Fruit fly (Drosophila melanogaster): ENCODE results near the gene comt.
A peak's percentile ranks its signal among the peaks of the same experiment; 100 is the strongest.

The comt gene

dm6 chrX:13284548-13284974 is 25.7 kb downstream of the comt start (continued):
- TF ChIP-seq gem (tag; optimal IDR thresholded peaks at IDR 0.05) = peak; percentile 8
- TF ChIP-seq jigr1 (GFP tag; IDR thresholded peaks at IDR 0.05) = no peak
- TF ChIP-seq Trl (optimal IDR thresholded peaks at IDR 0.05) = peak; percentile 65 to 86
- TF ChIP-seq Trl (GFP tag; optimal IDR thresholded peaks at IDR 0.05) = no peak
- no peak for TF ChIP-seq CG8290 (GFP tag; optimal IDR thresholded peaks at IDR 0.05)
- TF ChIP-seq CG8290 (tag; optimal IDR thresholded peaks at IDR 0.05) = peak in 1 of 2 experiments; percentile 10
- peak; percentile 34 for TF ChIP-seq mirr (GFP tag; optimal IDR thresholded peaks at IDR 0.05)
- TF ChIP-seq MESR4 (GFP tag; optimal IDR thresholded peaks at IDR 0.05) = no peak
- TF ChIP-seq pros (GFP tag; optimal IDR thresholded peaks at IDR 0.05) = peak; percentile 26
- TF ChIP-seq sens (GFP tag) = peak; percentile 68
- TF ChIP-seq CG4360 (GFP tag; IDR thresholded peaks at IDR 0.05) = peak; percentile 75; the same call in 1 of the 2 replicates
- TF ChIP-seq CG6813 (GFP tag; optimal IDR thresholded peaks at IDR 0.05) = peak; percentile 19
- peak; percentile 47 for TF ChIP-seq scrt (GFP tag; optimal IDR thresholded peaks at IDR 0.05)
- TF ChIP-seq CG15601 (tag; optimal IDR thresholded peaks at IDR 0.05) = no peak
- TF ChIP-seq Hmr (GFP tag; optimal IDR thresholded peaks at IDR 0.05) = peak; percentile 14
- TF ChIP-seq Atf-2 (GFP tag; optimal IDR thresholded peaks at IDR 0.05) = no peak
- TF ChIP-seq sima (GFP tag; optimal IDR thresholded peaks at IDR 0.05) = no peak
- TF ChIP-seq dati (GFP tag; IDR thresholded peaks at IDR 0.05) = no peak
- TF ChIP-seq Elba2 (GFP tag; optimal IDR thresholded peaks at IDR 0.05) = peak; percentile 66
- TF ChIP-seq grau (tag; optimal IDR thresholded peaks at IDR 0.05) = no peak
- no peak for TF ChIP-seq CG12071 (GFP tag; optimal IDR thresholded peaks at IDR 0.05)
- TF ChIP-seq CG7745 (tag; optimal IDR thresholded peaks at IDR 0.05) = no peak
- no peak for TF ChIP-seq CG15011 (GFP tag; optimal IDR thresholded peaks at IDR 0.05)
- peak; percentile 86 for TF ChIP-seq crol (GFP tag; IDR thresholded peaks at IDR 0.05)
- no peak for TF ChIP-seq CG16813 (GFP tag; IDR thresholded peaks at IDR 0.05; ENCODE audit: partially characterized antibody)
- TF ChIP-seq CG31365 (tag; optimal IDR thresholded peaks at IDR 0.05) = peak; percentile 51
- no peak; the same call in 2 of the 3 replicates for TF ChIP-seq CG34224 (GFP tag; IDR thresholded peaks at IDR 0.05; ENCODE audit: partially characterized antibody)
- no peak for TF ChIP-seq wor (GFP tag; IDR thresholded peaks at IDR 0.05)
- TF ChIP-seq p53 (GFP tag; optimal IDR thresholded peaks at IDR 0.05) = peak; percentile 47
- peak; percentile 90 to 98 for TF ChIP-seq insv (GFP tag; optimal IDR thresholded peaks at IDR 0.05)
- TF ChIP-seq bbx (GFP tag; IDR thresholded peaks at IDR 0.05; ENCODE audit: partially characterized antibody) = no peak

dm6 chrX:13285001-13285748 is 26.4 kb downstream of the comt start, which contains the start of the genes HDAC4 and CG15743:
HDAC4 (minus strand) TSS chrX:13285632.
CG15743 (plus strand) TSS chrX:13285707.
- TF ChIP-seq CG16863 (GFP tag; optimal IDR thresholded peaks at IDR 0.05) = no peak
- no peak for TF ChIP-seq Dek (tag; optimal IDR thresholded peaks at IDR 0.05)
- TF ChIP-seq CG11696 (GFP tag; IDR thresholded peaks at IDR 0.05) = no peak
- peak; percentile 90 for TF ChIP-seq CG34224 (GFP tag; IDR thresholded peaks at IDR 0.05; ENCODE audit: partially characterized antibody)
- no peak for TF ChIP-seq Poxn (GFP tag; IDR thresholded peaks at IDR 0.05)
- no peak for TF ChIP-seq sob (GFP tag; IDR thresholded peaks at IDR 0.05)
- TF ChIP-seq D19B (GFP tag; optimal IDR thresholded peaks at IDR 0.05) = no peak
- TF ChIP-seq twi (tag; optimal IDR thresholded peaks at IDR 0.05) = no peak
- TF ChIP-seq CG3726 (GFP tag; IDR thresholded peaks at IDR 0.05) = no peak
- TF ChIP-seq zen2 (GFP tag; IDR thresholded peaks at IDR 0.05; ENCODE audit: partially characterized antibody) = peak; percentile 81; the same call in 2 of the 3 replicates
- no peak for TF ChIP-seq Hey (tag; optimal IDR thresholded peaks at IDR 0.05)
- TF ChIP-seq ci (GFP tag; IDR thresholded peaks at IDR 0.05) = no peak
- no peak for TF ChIP-seq CG6854 (GFP tag; optimal IDR thresholded peaks at IDR 0.05)
- no peak for TF ChIP-seq Ssrp (tag; optimal IDR thresholded peaks at IDR 0.05)
- TF ChIP-seq CG4360 (GFP tag; IDR thresholded peaks at IDR 0.05) = peak; percentile 61
- TF ChIP-seq tap (tag; optimal IDR thresholded peaks at IDR 0.05) = no peak
- TF ChIP-seq lola (GFP tag; optimal IDR thresholded peaks at IDR 0.05) = no peak
- no peak for TF ChIP-seq CG11085 (GFP tag; IDR thresholded peaks at IDR 0.05)
- no peak for TF ChIP-seq crp (GFP tag; optimal IDR thresholded peaks at IDR 0.05)
- TF ChIP-seq Opbp (GFP tag; IDR thresholded peaks at IDR 0.05; ENCODE audit: partially characterized antibody) = peak; percentile 86
- TF ChIP-seq dan (GFP tag; IDR thresholded peaks at IDR 0.05) = no peak
- no peak for TF ChIP-seq Ada2b (GFP tag; IDR thresholded peaks at IDR 0.05)
